Comparison of ENCODE assay signal across 1 fruit fly cellular context in genomic region chr2L:8704648-8705622, dm6.
TF ChIP-seq lines count a peak whose summit lies in the region.

TSS of gene CatB (plus strand) at chr2L:8705572.

TF ChIP-seq in whole organism, embryonic, 481 proteins besides CTCF, POLR2A, EP300 and RAD21 (continued from another document):
- TF ChIP-seq CG12769 (tag; optimal IDR thresholded peaks at IDR 0.05; lab: Kevin White, UChicago) (peak; percentile 15), cwo (GFP tag; optimal IDR thresholded peaks at IDR 0.05; lab: Kevin White, UChicago) (no peak), BEAF-32 (GFP tag; optimal IDR thresholded peaks at IDR 0.05; lab: Kevin White, UChicago) (no peak), sd (tag; optimal IDR thresholded peaks at IDR 0.05; lab: Kevin White, UChicago) (peak; percentile 61), Hmr (GFP tag; optimal IDR thresholded peaks at IDR 0.05; lab: Kevin White, UChicago) (peak; percentile 25), Taf1 (GFP tag; IDR thresholded peaks at IDR 0.05; lab: Robert Waterston, UW) (no peak), jigr1 (GFP tag; IDR thresholded peaks at IDR 0.05; lab: Robert Waterston, UW) (no peak), slbo (GFP tag; IDR thresholded peaks at IDR 0.05; lab: Robert Waterston, UW) (no peak), corto (GFP tag; optimal IDR thresholded peaks at IDR 0.05; lab: Kevin White, UChicago) (peak; percentile 53), stwl (tag; optimal IDR thresholded peaks at IDR 0.05; lab: Kevin White, UChicago) (no peak), Jarid2 (GFP tag; optimal IDR thresholded peaks at IDR 0.05; lab: Kevin White, UChicago) (no peak), CG10543 (GFP tag; optimal IDR thresholded peaks at IDR 0.05; lab: Kevin White, UChicago) (peak; percentile 20), CG11504 (tag; optimal IDR thresholded peaks at IDR 0.05; lab: Kevin White, UChicago) (no peak), Hr78 (GFP tag; optimal IDR thresholded peaks at IDR 0.05; lab: Kevin White, UChicago) (peak in 1 of 2 experiments; percentile 68), lbe (GFP tag; optimal IDR thresholded peaks at IDR 0.05; lab: Kevin White, UChicago) (peak; percentile 30), Dbx (GFP tag; IDR thresholded peaks at IDR 0.05; lab: Robert Waterston, UW) (no peak), mirr (GFP tag; optimal IDR thresholded peaks at IDR 0.05; lab: Kevin White, UChicago) (peak; percentile 95), Mad (GFP tag; optimal IDR thresholded peaks at IDR 0.05; lab: Kevin White, UChicago) (no peak), HmgZ (tag; optimal IDR thresholded peaks at IDR 0.05; lab: Kevin White, UChicago) (peak; percentile 20), chinmo (GFP tag; IDR thresholded peaks at IDR 0.05; lab: Robert Waterston, UW; ENCODE audit: partially characterized antibody) (0 out of 4 replicates have a peak, but pooled peaks have one; percentile 15), Deaf1 (tag; optimal IDR thresholded peaks at IDR 0.05; lab: Kevin White, UChicago) (peak; percentile 29), Lpt (GFP tag; optimal IDR thresholded peaks at IDR 0.05; lab: Kevin White, UChicago) (no peak), fu2 (GFP tag; optimal IDR thresholded peaks at IDR 0.05; lab: Kevin White, UChicago) (no peak), ems (GFP tag; optimal IDR thresholded peaks at IDR 0.05; lab: Kevin White, UChicago) (no peak), hbn (GFP tag; IDR thresholded peaks at IDR 0.05; lab: Robert Waterston, UW; ENCODE audit: partially characterized antibody) (no peak), CG11723 (GFP tag; optimal IDR thresholded peaks at IDR 0.05; lab: Kevin White, UChicago) (no peak), CG12391 (tag; optimal IDR thresholded peaks at IDR 0.05; lab: Kevin White, UChicago) (no peak), ato (GFP tag; IDR thresholded peaks at IDR 0.05; lab: Robert Waterston, UW; ENCODE audit: partially characterized antibody) (no peak), Doc3 (GFP tag; IDR thresholded peaks at IDR 0.05; lab: Robert Waterston, UW; ENCODE audit: partially characterized antibody) (no peak), Bgb (GFP tag; IDR thresholded peaks at IDR 0.05; lab: Robert Waterston, UW; ENCODE audit: partially characterized antibody) (no peak), Sin3A (optimal IDR thresholded peaks at IDR 0.05; lab: Kevin White, UChicago) (no peak), Hey (tag; optimal IDR thresholded peaks at IDR 0.05; lab: Kevin White, UChicago) (peak; percentile 81)
